Worm (Caenorhabditis elegans) whole organism, early embryonic: ENCODE measurements around the gene smex-1.

Experiments used
- B0310.2 ChIP-seq: sonication (generic microtip); optimal IDR thresholded peaks from 2 replicates; lab custom pipeline; 2016; ENCODE audit warnings: mild to moderate bottlenecking, missing genetic modification characterization, missing compliant biosample characterization
- aly-1 ChIP-seq: sonication (generic microtip); optimal IDR thresholded peaks from 2 replicates; lab custom pipeline; 2016; ENCODE audit warnings: missing genetic modification characterization, missing compliant biosample characterization
- ama-1 ChIP-seq: fragments of 150-350 bp; optimal IDR thresholded peaks from 2 replicates; lab custom pipeline; 2014
- ceh-36 ChIP-seq: sonication (generic microtip); optimal IDR thresholded peaks from 2 replicates; lab custom pipeline; 2016; ENCODE audit warnings: missing genetic modification characterization, inconsistent platforms, missing compliant biosample characterization
- flt-1 ChIP-seq: fragments of 200-800 bp; sonication (Bioruptor generic); IDR thresholded peaks from 2 replicates; pipeline ENCODE4 v1.3.6; 2022; ENCODE audit warnings: missing genetic modification characterization, missing compliant biosample characterization
- hmbx-1 ChIP-seq: sonication (generic microtip); optimal IDR thresholded peaks from 2 replicates; lab custom pipeline; 2016; ENCODE audit warnings: mild to moderate bottlenecking, missing genetic modification characterization, missing compliant biosample characterization
- scrt-1 ChIP-seq: fragments of 200-800 bp; sonication (Bioruptor generic); IDR thresholded peaks from 2 replicates; pipeline ENCODE4 v1.3.6; 2022; ENCODE audit warnings: missing genetic modification characterization, missing compliant biosample characterization
- tbx-11 ChIP-seq: fragments of 200-800 bp; sonication (Bioruptor generic); IDR thresholded peaks from 2 replicates; pipeline ENCODE4 v1.3.6; 2022; ENCODE audit warnings: missing genetic modification characterization, missing compliant biosample characterization

Gene smex-1

ce11 chrV:8247311-8248105 lies 48.3 kb downstream of the smex-1 start:
- TF ChIP-seq ama-1 (lab: Kevin White, UChicago) (peak; percentile 48), ceh-36 (tag; lab: Kevin White, UChicago) (no peak)

- TF ChIP-seq tbx-11 (GFP tag; lab: Robert Waterston, UW) (no peak), flt-1 (no peak), aly-1 (tag; lab: Kevin White, UChicago) (no peak), ceh-36 (tag; lab: Kevin White, UChicago) (no peak), hmbx-1 (tag; lab: Kevin White, UChicago) (no peak), B0310.2 (no peak), scrt-1 (GFP tag; lab: Robert Waterston, UW) (no peak)
Observed at ce11 chrV:8245457-8245856, 50.3 kb downstream of the smex-1 start, which contains the start of gene C16D9.5. Gene C16D9.5 (minus strand): TSS chrV:8245557.
